Worm (Caenorhabditis elegans): Measurements from ENCODE around the gene fkh-4.

DNA sequence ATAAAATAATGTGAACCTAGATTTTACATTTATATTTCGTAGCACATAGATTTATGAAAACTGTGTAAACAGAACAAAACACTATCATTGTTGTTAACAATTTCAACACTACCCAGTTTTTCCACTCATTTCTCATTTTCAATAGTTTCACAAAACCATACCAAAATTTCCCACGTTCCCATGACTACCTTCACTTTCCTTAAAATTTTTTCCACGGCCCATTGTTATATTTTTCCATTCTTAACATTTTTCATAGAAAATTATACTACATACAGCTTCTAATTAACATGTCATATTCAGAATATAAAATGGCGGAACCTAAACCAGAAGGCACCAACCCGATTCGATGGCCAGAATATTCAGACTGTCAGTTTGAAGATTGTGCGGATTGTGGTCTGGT lies 26.9 kb downstream of the fkh-4 start, which contains the start of gene F02C12.1:
- TF ChIP-seq skn-1 (tag; optimal IDR thresholded peaks at IDR 0.05) (no peak), mdl-1 (tag; optimal IDR thresholded peaks at IDR 0.05) (no peak), snpc-4 (tag; optimal IDR thresholded peaks at IDR 0.05) (no peak), nhr-6 (tag; optimal IDR thresholded peaks at IDR 0.05) (no peak), peb-1 (tag; optimal IDR thresholded peaks at IDR 0.05) (no peak), ama-1 (optimal IDR thresholded peaks at IDR 0.05) (no peak)

All from whole organism, L2 larva.